Worm (Caenorhabditis elegans): ENCODE measurements around the gene gba-3.

gba-3 gene

DNA sequence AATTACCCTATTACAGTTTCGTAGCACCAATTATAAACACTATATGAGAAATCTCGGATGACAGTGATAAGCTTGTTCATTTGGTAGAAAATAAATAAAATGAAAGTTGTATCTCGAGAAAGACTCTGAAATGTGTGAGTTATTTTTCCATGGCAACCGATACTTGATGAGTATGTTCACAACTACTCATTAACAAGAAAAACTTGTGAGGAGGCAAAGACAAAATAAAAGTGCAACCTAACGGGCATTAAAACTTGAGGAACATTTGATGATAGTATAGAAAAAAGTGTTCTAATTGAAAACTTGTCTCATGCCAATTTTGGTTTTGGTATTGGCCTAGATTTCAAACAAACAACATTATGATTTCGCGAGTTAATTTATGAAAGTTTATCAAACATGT lies 36.6 kb upstream of the gba-3 start, which contains the start of gene gcy-27:
Gene gcy-27 (minus strand): TSS at position 101 of the 400 bp plus-strand sequence.
- no peak for TF ChIP-seq crh-2 (tag; optimal IDR thresholded peaks at IDR 0.05)
- no peak for TF ChIP-seq nhr-11 (tag; optimal IDR thresholded peaks at IDR 0.05)
- TF ChIP-seq unc-39 (tag; optimal IDR thresholded peaks at IDR 0.05) = no peak
- no peak for TF ChIP-seq C34F6.9 (tag; optimal IDR thresholded peaks at IDR 0.05)
- TF ChIP-seq mab-5 (tag; optimal IDR thresholded peaks at IDR 0.05) = no peak
- no peak for TF ChIP-seq ceh-82 (tag; optimal IDR thresholded peaks at IDR 0.05)
- no peak for TF ChIP-seq peb-1 (tag; optimal IDR thresholded peaks at IDR 0.05)
- TF ChIP-seq ztf-4 (tag; optimal IDR thresholded peaks at IDR 0.05) = no peak

DNA sequence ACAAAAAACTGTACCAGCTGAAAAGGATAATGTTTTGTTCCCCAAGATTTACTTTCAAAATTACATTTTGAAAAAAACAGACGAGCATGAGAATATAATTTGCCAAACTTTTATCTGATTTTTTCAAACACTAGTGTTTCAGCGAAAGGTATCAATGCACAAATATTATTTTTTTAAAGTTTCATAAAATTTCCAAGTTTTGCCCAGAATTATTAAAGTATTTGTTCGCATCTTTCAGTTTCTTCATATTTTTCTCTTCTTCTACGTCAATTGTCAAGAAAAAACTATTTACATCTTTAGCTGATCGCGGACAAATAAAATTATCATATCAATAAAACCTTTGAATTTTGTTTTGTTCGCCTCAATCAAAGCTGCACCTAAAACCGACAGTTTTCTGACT lies 36.1 kb upstream of the gba-3 start, which contains the start of gene C06A12.8:
Gene C06A12.8 (plus strand): TSS at position 301 of the 400 bp plus-strand sequence.
- TF ChIP-seq ztf-4 (tag; optimal IDR thresholded peaks at IDR 0.05) (no peak), egl-27 (tag; optimal IDR thresholded peaks at IDR 0.05) (no peak), nhr-25 (tag; optimal IDR thresholded peaks at IDR 0.05) (no peak), C34F6.9 (tag; optimal IDR thresholded peaks at IDR 0.05) (no peak), nhr-23 (tag; optimal IDR thresholded peaks at IDR 0.05) (no peak), nhr-129 (tag; optimal IDR thresholded peaks at IDR 0.05) (no peak), sma-3 (GFP tag; optimal IDR thresholded peaks at IDR 0.05) (no peak)

DNA sequence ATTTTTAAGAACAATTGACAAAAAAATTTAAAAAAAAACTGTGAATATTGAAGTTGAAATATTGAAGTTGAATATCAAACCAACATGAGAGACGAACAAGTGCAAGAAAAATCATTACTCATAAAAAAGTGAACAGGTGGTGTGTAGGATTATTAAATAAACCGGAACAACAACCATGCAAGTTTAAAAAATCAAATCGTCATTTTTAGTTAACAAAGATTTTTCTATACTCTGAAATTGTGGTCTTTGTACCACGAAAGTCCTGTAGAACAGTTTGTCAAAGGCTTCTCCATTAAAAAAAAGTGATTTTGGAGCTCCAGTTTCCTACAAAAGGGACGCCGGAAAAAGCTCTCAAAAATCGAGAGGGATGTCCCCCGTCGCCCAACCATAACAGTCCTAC lies 33.1 kb upstream of the gba-3 start, which contains the start of gene C06A12.19:
Gene C06A12.19 (minus strand): TSS at position 101 of the 400 bp plus-strand sequence.
- TF ChIP-seq sma-3 (GFP tag; optimal IDR thresholded peaks at IDR 0.05) (no peak), gmeb-1 (tag; optimal IDR thresholded peaks at IDR 0.05) (no peak), aly-2 (tag; optimal IDR thresholded peaks at IDR 0.05) (no peak)

DNA sequence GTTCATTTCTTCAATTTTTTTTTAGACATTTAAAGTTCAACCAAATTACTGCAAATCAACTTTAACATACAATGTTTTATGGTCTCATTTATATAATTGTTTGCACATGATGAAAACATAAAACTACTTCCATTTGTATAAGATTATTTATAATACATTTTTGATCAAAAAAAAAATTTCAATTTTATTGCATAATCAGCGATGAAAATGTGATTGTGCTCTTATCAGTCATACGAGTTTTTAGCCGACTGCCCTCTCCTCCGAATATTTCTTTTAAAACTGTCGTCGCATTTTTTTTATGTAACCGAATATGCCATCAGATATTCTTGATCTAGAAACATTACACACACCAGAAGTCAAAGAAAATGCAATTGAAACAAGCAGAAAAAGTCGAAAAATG lies 32.7 kb upstream of the gba-3 start, which contains the start of gene F08A7.1:
Gene F08A7.1 (plus strand): TSS at position 191 of the 400 bp plus-strand sequence.
- peak; percentile 36 for TF ChIP-seq fos-1 (tag; optimal IDR thresholded peaks at IDR 0.05)
- TF ChIP-seq skn-1 (tag; optimal IDR thresholded peaks at IDR 0.05) = no peak
- peak; percentile 44 for TF ChIP-seq gmeb-1 (tag; optimal IDR thresholded peaks at IDR 0.05)

DNA sequence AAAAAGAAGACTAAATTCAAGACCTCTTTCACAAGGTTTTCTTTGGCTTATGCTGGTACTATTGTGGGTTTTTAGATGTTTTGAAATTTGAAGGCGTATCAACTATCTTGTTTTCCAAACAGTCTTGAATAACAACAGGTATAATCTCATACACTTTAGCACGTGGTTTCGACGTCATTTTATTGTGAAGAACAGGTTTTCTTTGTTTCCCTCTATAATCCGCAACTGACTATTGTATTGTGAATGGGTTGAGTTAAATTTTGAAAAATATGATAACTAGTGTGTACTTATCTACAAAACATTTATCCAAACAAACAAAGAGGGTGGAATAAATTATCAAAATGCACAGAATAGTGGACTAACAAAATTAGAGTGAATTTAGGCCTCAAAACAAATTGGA lies 31.9 kb upstream of the gba-3 start:
- TF ChIP-seq lin-11 (tag; optimal IDR thresholded peaks at IDR 0.05) = no peak
- no peak for TF ChIP-seq lsy-2 (tag; optimal IDR thresholded peaks at IDR 0.05)
- TF ChIP-seq dmd-4 (tag; optimal IDR thresholded peaks at IDR 0.05) = no peak
- TF ChIP-seq zag-1 (tag; optimal IDR thresholded peaks at IDR 0.05) = no peak
- peak; percentile 54 for TF ChIP-seq sma-9 (GFP tag; optimal IDR thresholded peaks at IDR 0.05)
- no peak for TF ChIP-seq sma-9 (tag; optimal IDR thresholded peaks at IDR 0.05)
- peak; percentile 50 for TF ChIP-seq nhr-25 (tag; optimal IDR thresholded peaks at IDR 0.05)

DNA sequence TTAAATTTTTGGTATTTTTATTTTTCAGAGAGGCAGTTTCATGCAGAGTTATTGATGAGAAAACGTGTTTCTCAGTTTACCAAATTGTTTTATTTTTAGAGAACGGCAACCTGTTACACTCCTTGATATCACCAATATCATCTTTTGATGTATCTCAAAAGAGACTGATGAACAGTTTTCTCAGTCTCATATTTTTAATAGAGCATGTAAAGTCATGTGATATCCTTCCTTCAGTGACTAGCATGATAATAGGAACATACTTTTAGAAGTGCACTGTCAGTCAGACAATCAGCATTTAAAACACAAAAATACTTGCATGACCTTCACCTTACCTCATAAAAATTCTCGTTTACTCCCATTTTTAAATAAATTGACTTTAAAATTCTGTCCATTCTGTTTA lies 30.6 kb upstream of the gba-3 start, which contains the start of gene F11E6.11:
Gene F11E6.11 (plus strand): TSS at position 325 of the 400 bp plus-strand sequence.
- TF ChIP-seq nhr-6 (tag; optimal IDR thresholded peaks at IDR 0.05) (no peak), skn-1 (tag; optimal IDR thresholded peaks at IDR 0.05) (no peak), ama-1 (optimal IDR thresholded peaks at IDR 0.05) (no peak), nhr-237 (tag; optimal IDR thresholded peaks at IDR 0.05) (no peak), dmd-4 (tag; optimal IDR thresholded peaks at IDR 0.05) (no peak), sma-9 (GFP tag; optimal IDR thresholded peaks at IDR 0.05) (peak; percentile 56), sma-9 (tag; optimal IDR thresholded peaks at IDR 0.05) (no peak), nhr-129 (tag; optimal IDR thresholded peaks at IDR 0.05) (no peak), nhr-21 (tag; optimal IDR thresholded peaks at IDR 0.05) (peak; percentile 29), crh-2 (tag; optimal IDR thresholded peaks at IDR 0.05) (peak; percentile 35), aly-2 (tag; optimal IDR thresholded peaks at IDR 0.05) (no peak), fos-1 (tag; optimal IDR thresholded peaks at IDR 0.05) (peak; percentile 6), nhr-10 (tag; optimal IDR thresholded peaks at IDR 0.05) (no peak), lin-13 (GFP tag; optimal IDR thresholded peaks at IDR 0.05) (no peak), ztf-4 (tag; optimal IDR thresholded peaks at IDR 0.05) (no peak), snpc-4 (tag; optimal IDR thresholded peaks at IDR 0.05) (no peak), ztf-11 (tag; optimal IDR thresholded peaks at IDR 0.05) (no peak), R02D3.7 (tag; optimal IDR thresholded peaks at IDR 0.05) (no peak), ceh-82 (tag; optimal IDR thresholded peaks at IDR 0.05) (no peak), lin-11 (tag; optimal IDR thresholded peaks at IDR 0.05) (no peak), unc-62 (GFP tag; optimal IDR thresholded peaks at IDR 0.05) (no peak), peb-1 (tag; optimal IDR thresholded peaks at IDR 0.05) (no peak), nhr-77 (tag; optimal IDR thresholded peaks at IDR 0.05) (no peak), egl-27 (tag; optimal IDR thresholded peaks at IDR 0.05) (no peak), unc-55 (GFP tag; optimal IDR thresholded peaks at IDR 0.05) (no peak), nhr-12 (tag; optimal IDR thresholded peaks at IDR 0.05) (no peak), alr-1 (tag; optimal IDR thresholded peaks at IDR 0.05) (no peak), nhr-25 (tag; optimal IDR thresholded peaks at IDR 0.05) (peak; percentile 69), mbf-1 (tag; optimal IDR thresholded peaks at IDR 0.05) (no peak), ZK546.5 (tag; optimal IDR thresholded peaks at IDR 0.05) (no peak), ztf-1 (GFP tag; conservative IDR thresholded peaks at IDR 0.05) (no peak), sem-4 (tag; optimal IDR thresholded peaks at IDR 0.05) (no peak), blmp-1 (tag; optimal IDR thresholded peaks at IDR 0.05; ENCODE audit: insufficient read depth) (peak; percentile 35), sma-3 (GFP tag; optimal IDR thresholded peaks at IDR 0.05) (peak; percentile 57), mdl-1 (tag; optimal IDR thresholded peaks at IDR 0.05) (no peak)

Measured in whole organism, L2 larva.